Fruit fly (Drosophila melanogaster) Kc167 (cell line): Measurements from ENCODE around the gene Gr85a.

Experiments used
- Myc ChIP-seq: fragments of >200 bp; optimal IDR thresholded peaks from 2 replicates; lab custom pipeline; 2017; ENCODE audit warnings: missing external identifiers
- Sin3A ChIP-seq: fragments of >200 bp; optimal IDR thresholded peaks from 2 replicates; lab custom pipeline; 2018; ENCODE audit warnings: missing external identifiers
- h ChIP-seq: fragments of >200 bp; optimal IDR thresholded peaks from 3 replicates; lab custom pipeline; 2018; ENCODE audit warnings: missing external identifiers
- insv ChIP-seq: fragments of >200 bp; optimal IDR thresholded peaks from 3 replicates; lab custom pipeline; 2018; ENCODE audit warnings: missing external identifiers
- psq ChIP-seq: fragments of >200 bp; optimal IDR thresholded peaks from 2 replicates; lab custom pipeline; 2017; ENCODE audit warnings: missing external identifiers
- ttk ChIP-seq: sonication (Bioruptor generic); optimal IDR thresholded peaks from 2 replicates; lab custom pipeline; 2017; ENCODE audit warnings: missing external identifiers

DNA sequence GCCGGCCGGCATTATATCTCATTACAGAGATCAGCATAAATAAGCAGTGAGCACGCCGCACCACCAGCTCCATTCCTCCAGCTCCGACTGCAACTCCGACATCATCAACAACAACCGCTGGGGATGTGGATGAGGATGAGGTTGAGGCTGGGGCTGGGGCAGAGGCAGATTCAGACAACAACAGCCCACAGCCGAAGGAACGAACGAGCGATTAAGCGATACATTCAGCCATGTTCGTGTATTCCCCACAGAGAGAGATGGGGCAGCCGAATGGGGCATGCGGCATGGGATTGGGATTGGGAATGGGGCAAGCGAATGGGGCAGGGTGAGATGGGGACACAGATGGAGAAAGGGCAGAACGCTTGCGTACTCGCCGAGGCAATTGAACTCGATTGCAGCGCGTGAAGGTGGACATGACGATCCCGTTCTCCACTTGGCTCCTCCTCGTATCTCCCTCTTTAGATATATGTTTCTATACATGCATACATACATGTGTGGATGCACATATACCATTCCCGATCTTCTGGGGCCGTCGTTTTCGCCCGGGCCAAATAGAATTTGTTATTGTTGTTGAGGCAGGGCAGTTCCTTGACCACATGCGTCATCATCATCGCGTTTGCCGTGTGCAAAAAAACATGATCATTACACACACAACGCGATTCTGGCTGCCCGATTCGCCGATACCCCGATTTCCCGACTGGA lies 31.8 kb downstream of the Gr85a start:
- TF ChIP-seq h (lab: Kevin White, UChicago): no peak
- TF ChIP-seq psq (lab: Kevin White, UChicago): no peak
- no peak for TF ChIP-seq Sin3A (lab: Kevin White, UChicago)
- TF ChIP-seq insv (lab: Kevin White, UChicago): no peak
- no peak for TF ChIP-seq Myc
- TF ChIP-seq ttk: no peak
